Fruit fly (Drosophila melanogaster) whole organism, adult: Measurements from ENCODE around the gene CG31681.

Experiments
- CG11617 ChIP-seq: fragments of 200-800 bp; sonication (Bioruptor generic); optimal IDR thresholded peaks from 2 replicates; lab custom pipeline; 2017; ENCODE audit warnings: mild to moderate bottlenecking, missing biosample characterization, missing genetic modification reagents, missing genetic modification characterization
- CG12768 ChIP-seq: fragments of 200-800 bp; sonication (Bioruptor generic); optimal IDR thresholded peaks from 2 replicates; lab custom pipeline; 2017; ENCODE audit warnings: missing biosample characterization, missing genetic modification characterization, mild to moderate bottlenecking, moderate library complexity, missing genetic modification reagents
- CG14711 ChIP-seq: fragments of 200-800 bp; sonication (Bioruptor generic); optimal IDR thresholded peaks from 2 replicates; lab custom pipeline; 2018; ENCODE audit warnings: missing biosample characterization, mild to moderate bottlenecking, missing genetic modification characterization, moderate library complexity
- CG1620 ChIP-seq: fragments of 200-800 bp; sonication (Bioruptor generic); optimal IDR thresholded peaks from 2 replicates; lab custom pipeline; 2016; ENCODE audit warnings: missing biosample characterization, missing genetic modification characterization
- CG33017 ChIP-seq: fragments of 200-800 bp; sonication (Bioruptor generic); optimal IDR thresholded peaks from 2 replicates; lab custom pipeline; 2018; ENCODE audit warnings: missing biosample characterization, mild to moderate bottlenecking, missing genetic modification characterization, moderate library complexity
- CG5204 ChIP-seq: fragments of 200-800 bp; sonication (Bioruptor generic); optimal IDR thresholded peaks from 2 replicates; lab custom pipeline; 2016; ENCODE audit warnings: missing biosample characterization, missing genetic modification characterization
- CG7045 ChIP-seq: fragments of 200-800 bp; sonication (Bioruptor generic); optimal IDR thresholded peaks from 2 replicates; lab custom pipeline; 2017; ENCODE audit warnings: missing biosample characterization, mild to moderate bottlenecking, missing genetic modification characterization
- CG7101 ChIP-seq: fragments of 200-800 bp; sonication (Bioruptor generic); optimal IDR thresholded peaks from 2 replicates; lab custom pipeline; 2018; ENCODE audit warnings: missing biosample characterization, mild to moderate bottlenecking, missing genetic modification characterization, moderate library complexity
- Clk ChIP-seq: fragments of 200-800 bp; sonication (Bioruptor generic); optimal IDR thresholded peaks from 2 replicates; lab custom pipeline; 2017; ENCODE audit warnings: missing biosample characterization, missing genetic modification characterization
- Crg-1 ChIP-seq: fragments of 200-800 bp; sonication (Bioruptor generic); optimal IDR thresholded peaks from 2 replicates; lab custom pipeline; 2016; ENCODE audit warnings: missing biosample characterization, missing genetic modification characterization
- Hr96 ChIP-seq: fragments of 200-800 bp; sonication (Bioruptor generic); optimal IDR thresholded peaks from 2 replicates; lab custom pipeline; 2016; ENCODE audit warnings: missing biosample characterization, missing genetic modification characterization
- Mnt ChIP-seq: fragments of 200-800 bp; sonication (Bioruptor generic); optimal IDR thresholded peaks from 2 replicates; lab custom pipeline; 2016; ENCODE audit warnings: missing biosample characterization, mild to moderate bottlenecking, missing genetic modification characterization
- bab1 ChIP-seq: fragments of 200-800 bp; sonication (Bioruptor generic); optimal IDR thresholded peaks from 3 replicates; lab custom pipeline; 2019; ENCODE audit warnings: missing biosample characterization, mild to moderate bottlenecking, missing genetic modification characterization, moderate library complexity
- cic ChIP-seq: fragments of 200-800 bp; sonication (Bioruptor generic); optimal IDR thresholded peaks from 2 replicates; lab custom pipeline; 2017; ENCODE audit warnings: missing biosample characterization, mild to moderate bottlenecking, missing genetic modification characterization, moderate library complexity
- cnc ChIP-seq, 2 experiments: fragments of >200 bp; optimal IDR thresholded peaks; 2 replicates each; lab custom pipeline; 2017
- kay ChIP-seq: fragments of 200-800 bp; sonication (Bioruptor generic); peaks from one replicate; lab custom pipeline; 2016; ENCODE audit warnings: missing biosample characterization, missing genetic modification characterization, borderline replicate concordance
- ovo ChIP-seq: fragments of 200-800 bp; sonication (Bioruptor generic); optimal IDR thresholded peaks from 2 replicates; lab custom pipeline; 2016; ENCODE audit warnings: missing biosample characterization, missing genetic modification characterization
- pad ChIP-seq: fragments of 200-800 bp; sonication (Bioruptor generic); optimal IDR thresholded peaks from 3 replicates; lab custom pipeline; 2017; ENCODE audit warnings: missing biosample characterization, missing genetic modification characterization, mild to moderate bottlenecking, moderate library complexity, missing genetic modification reagents
- tj ChIP-seq: fragments of 200-800 bp; sonication (Bioruptor generic); optimal IDR thresholded peaks from 3 replicates; lab custom pipeline; 2017; ENCODE audit warnings: missing biosample characterization, mild to moderate bottlenecking, missing genetic modification characterization, moderate library complexity
- toe ChIP-seq: fragments of 200-800 bp; sonication (Bioruptor generic); optimal IDR thresholded peaks from 2 replicates; lab custom pipeline; 2016; ENCODE audit warnings: missing biosample characterization, missing genetic modification characterization

Gene CG31681

dm6 chr2L:2287807-2288206 is 1.1 kb upstream of the CG31681 start, which contains the start of gene CG42658:
CG42658 (minus strand) TSS chr2L:2287907.
- TF ChIP-seq CG11617 (GFP tag; lab: Kevin White, UChicago) (no peak), CG12768 (GFP tag; lab: Kevin White, UChicago) (no peak), pad (GFP tag; lab: Kevin White, UChicago) (no peak), CG7101 (tag; lab: Kevin White, UChicago) (no peak), Clk (GFP tag; lab: Kevin White, UChicago) (no peak), Hr96 (no peak), cnc (optimal IDR thresholded peaks at IDR 0.05; lab: Kevin White, UChicago) (no peak), cic (GFP tag; lab: Kevin White, UChicago) (no peak), CG1620 (GFP tag; lab: Kevin White, UChicago) (no peak), bab1 (GFP tag; lab: Kevin White, UChicago) (no peak), Crg-1 (GFP tag; lab: Kevin White, UChicago) (no peak), CG14711 (tag; lab: Kevin White, UChicago) (no peak), CG5204 (no peak), kay (no peak), CG7045 (GFP tag; lab: Kevin White, UChicago) (no peak), CG33017 (no peak)

dm6 chr2L:2284863-2285262 is 1.8 kb downstream of the CG31681 start, which contains the start of gene CG4271:
CG4271 (plus strand) TSS chr2L:2285163.
- no peak for TF ChIP-seq tj (GFP tag; lab: Kevin White, UChicago)
- TF ChIP-seq bab1 (GFP tag; lab: Kevin White, UChicago): no peak
- no peak for TF ChIP-seq CG11617 (GFP tag; lab: Kevin White, UChicago)
- no peak for TF ChIP-seq CG14711 (tag; lab: Kevin White, UChicago)
- no peak for TF ChIP-seq CG12768 (GFP tag; lab: Kevin White, UChicago)
- TF ChIP-seq pad (GFP tag; lab: Kevin White, UChicago): no peak
- no peak for TF ChIP-seq cnc (optimal IDR thresholded peaks at IDR 0.05; lab: Kevin White, UChicago)
- no peak for TF ChIP-seq CG5204

- TF ChIP-seq Clk (GFP tag; lab: Kevin White, UChicago) (no peak), Hr96 (no peak), tj (GFP tag; lab: Kevin White, UChicago) (no peak), pad (GFP tag; lab: Kevin White, UChicago) (no peak), cnc (optimal IDR thresholded peaks at IDR 0.05; lab: Kevin White, UChicago) (no peak), CG12768 (GFP tag; lab: Kevin White, UChicago) (no peak)
Observed at dm6 chr2L:2269040-2269439, 17.6 kb downstream of the CG31681 start, which contains the start of gene CG17242. CG17242 (minus strand) TSS chr2L:2269140.

- TF ChIP-seq pad (GFP tag; lab: Kevin White, UChicago) (no peak), Crg-1 (GFP tag; lab: Kevin White, UChicago) (no peak), toe (GFP tag; lab: Kevin White, UChicago) (no peak), bab1 (GFP tag; lab: Kevin White, UChicago) (no peak)
Observed at dm6 chr2L:2265221-2265620, 21.5 kb downstream of the CG31681 start, which contains the start of gene CG34049. CG34049 (minus strand) TSS chr2L:2265321.

dm6 chr2L:2263142-2263541 is 23.5 kb downstream of the CG31681 start, which contains the start of gene CG4270:
CG4270 (plus strand) TSS chr2L:2263442.
- no peak for TF ChIP-seq pad (GFP tag; lab: Kevin White, UChicago)

- no peak for TF ChIP-seq Mnt (GFP tag; lab: Kevin White, UChicago)
- TF ChIP-seq CG7101 (tag; lab: Kevin White, UChicago): no peak
- no peak for TF ChIP-seq Hr96
- no peak for TF ChIP-seq toe (GFP tag; lab: Kevin White, UChicago)
- no peak for TF ChIP-seq pad (GFP tag; lab: Kevin White, UChicago)
- no peak for TF ChIP-seq Clk (GFP tag; lab: Kevin White, UChicago)
- TF ChIP-seq tj (GFP tag; lab: Kevin White, UChicago): no peak
- no peak for TF ChIP-seq bab1 (GFP tag; lab: Kevin White, UChicago)
- no peak for TF ChIP-seq CG33017
- no peak for TF ChIP-seq CG11617 (GFP tag; lab: Kevin White, UChicago)
- no peak for TF ChIP-seq CG14711 (tag; lab: Kevin White, UChicago)
- no peak for TF ChIP-seq ovo
- TF ChIP-seq kay: no peak
- no peak for TF ChIP-seq CG5204
- TF ChIP-seq cnc (optimal IDR thresholded peaks at IDR 0.05; lab: Kevin White, UChicago): no peak
Observed at dm6 chr2L:2254950-2255349, 31.7 kb downstream of the CG31681 start, which contains the start of gene Send1. Send1 (minus strand) TSS chr2L:2255050.

- no peak for TF ChIP-seq CG33017
- no peak for TF ChIP-seq CG5204
- TF ChIP-seq Clk (GFP tag; lab: Kevin White, UChicago): no peak
- no peak for TF ChIP-seq CG7045 (GFP tag; lab: Kevin White, UChicago)
- TF ChIP-seq tj (GFP tag; lab: Kevin White, UChicago): no peak
- TF ChIP-seq cic (GFP tag; lab: Kevin White, UChicago): no peak
Observed at dm6 chr2L:2252745-2253144, 33.9 kb downstream of the CG31681 start, which contains the start of gene CG17234. CG17234 (plus strand) TSS chr2L:2253045.
